Fruit fly (Drosophila melanogaster): ENCODE data around the gene Ibf2.

Gene Ibf2

dm6 chr3R:9245576-9246200 lies 12.6 kb downstream of the Ibf2 start, which contains the start of gene Vps15 (continued):
- peak; percentile 67 for TF ChIP-seq Dad (GFP tag; optimal IDR thresholded peaks at IDR 0.05)
- TF ChIP-seq CG1792 (GFP tag; optimal IDR thresholded peaks at IDR 0.05) = peak; percentile 49
- no peak for TF ChIP-seq emc (GFP tag; optimal IDR thresholded peaks at IDR 0.05)
- TF ChIP-seq pros (GFP tag; optimal IDR thresholded peaks at IDR 0.05) = no peak
- peak; percentile 46 for TF ChIP-seq CG4617 (GFP tag; optimal IDR thresholded peaks at IDR 0.05; ENCODE audit: borderline replicate concordance)
- TF ChIP-seq ssp (GFP tag; IDR thresholded peaks at IDR 0.05) = no peak
- TF ChIP-seq inv (GFP tag; IDR thresholded peaks at IDR 0.05; ENCODE audit: partially characterized antibody) = peak; percentile 66
- TF ChIP-seq CG3163 (GFP tag; optimal IDR thresholded peaks at IDR 0.05) = no peak
- no peak for TF ChIP-seq CG4707 (GFP tag; optimal IDR thresholded peaks at IDR 0.05)
- peak; percentile 73 for TF ChIP-seq B-H2 (GFP tag; optimal IDR thresholded peaks at IDR 0.05)
- TF ChIP-seq ems (GFP tag; optimal IDR thresholded peaks at IDR 0.05) = peak; percentile 77
- peak; percentile 38 for TF ChIP-seq fu2 (GFP tag; optimal IDR thresholded peaks at IDR 0.05)
- TF ChIP-seq BtbVII (GFP tag; optimal IDR thresholded peaks at IDR 0.05) = peak; percentile 42
- TF ChIP-seq Hsf (GFP tag; optimal IDR thresholded peaks at IDR 0.05) = peak; percentile 76
- TF ChIP-seq HLH4C (GFP tag; IDR thresholded peaks at IDR 0.05; ENCODE audit: partially characterized antibody) = peak; percentile 96
- no peak for TF ChIP-seq Poxn (GFP tag; IDR thresholded peaks at IDR 0.05)
- TF ChIP-seq Fer3 (tag; optimal IDR thresholded peaks at IDR 0.05) = peak; percentile 82
- TF ChIP-seq crc (GFP tag; optimal IDR thresholded peaks at IDR 0.05) = peak; percentile 36
- TF ChIP-seq Gug (GFP tag; IDR thresholded peaks at IDR 0.05) = no peak
- TF ChIP-seq Mrtf (GFP tag; IDR thresholded peaks at IDR 0.05) = peak; percentile 33; the same call in 1 of the 3 replicates
- TF ChIP-seq usp (GFP tag; optimal IDR thresholded peaks at IDR 0.05) = no peak
- TF ChIP-seq CG13894 (tag; optimal IDR thresholded peaks at IDR 0.05) = peak; percentile 80
- peak; percentile 15 for TF ChIP-seq Ets65A (GFP tag)
- peak; percentile 43; the same call in 2 of the 3 replicates for TF ChIP-seq B-H1 (GFP tag; IDR thresholded peaks at IDR 0.05)
- peak; percentile 73 for TF ChIP-seq Hmr (GFP tag; optimal IDR thresholded peaks at IDR 0.05)
- TF ChIP-seq fd96Cb (tag; optimal IDR thresholded peaks at IDR 0.05) = peak; percentile 71
- peak; percentile 54 for TF ChIP-seq Oli (tag; optimal IDR thresholded peaks at IDR 0.05)
- peak; percentile 90 for TF ChIP-seq CG2712 (tag; optimal IDR thresholded peaks at IDR 0.05)
- peak; percentile 61 for TF ChIP-seq Taf1 (GFP tag; IDR thresholded peaks at IDR 0.05)
- peak; percentile 51 for TF ChIP-seq Spps (tag; optimal IDR thresholded peaks at IDR 0.05)
- peak; percentile 33 for TF ChIP-seq pnt (GFP tag; optimal IDR thresholded peaks at IDR 0.05)
- no peak for TF ChIP-seq CG8478 (optimal IDR thresholded peaks at IDR 0.05)
- TF ChIP-seq Dp (GFP tag; optimal IDR thresholded peaks at IDR 0.05) = peak; percentile 91
- TF ChIP-seq Dek (tag; optimal IDR thresholded peaks at IDR 0.05) = peak; percentile 75
- no peak for TF ChIP-seq ro (GFP tag; IDR thresholded peaks at IDR 0.05)
- peak; percentile 48 for TF ChIP-seq CG3995 (GFP tag; optimal IDR thresholded peaks at IDR 0.05)
- TF ChIP-seq CG14441 (GFP tag; IDR thresholded peaks at IDR 0.05) = peak; percentile 44
- peak; percentile 66 for TF ChIP-seq maf-S (GFP tag; optimal IDR thresholded peaks at IDR 0.05)
- TF ChIP-seq lola (GFP tag; optimal IDR thresholded peaks at IDR 0.05) = peak in 1 of 3 experiments; percentile 77
- TF ChIP-seq CG18619 (GFP tag; optimal IDR thresholded peaks at IDR 0.05) = peak; percentile 48
- peak; percentile 84 for TF ChIP-seq nerfin-2 (GFP tag; IDR thresholded peaks at IDR 0.05; ENCODE audit: partially characterized antibody)
- TF ChIP-seq CG7271 (tag; optimal IDR thresholded peaks at IDR 0.05) = peak; percentile 71
- no peak for TF ChIP-seq Tbp (GFP tag; optimal IDR thresholded peaks at IDR 0.05)
- no peak for TF ChIP-seq ftz-f1 (GFP tag; optimal IDR thresholded peaks at IDR 0.05)
- peak; percentile 94 for TF ChIP-seq CG2116 (GFP tag; optimal IDR thresholded peaks at IDR 0.05)
- TF ChIP-seq Atf6 (GFP tag; IDR thresholded peaks at IDR 0.05) = peak; percentile 72
- TF ChIP-seq toy (GFP tag; IDR thresholded peaks at IDR 0.05) = no peak
- TF ChIP-seq CG1529 (GFP tag; optimal IDR thresholded peaks at IDR 0.05) = peak; percentile 43
- peak; percentile 1 for TF ChIP-seq shn (GFP tag; optimal IDR thresholded peaks at IDR 0.05)
- TF ChIP-seq CG10366 (GFP tag; IDR thresholded peaks at IDR 0.05) = peak; percentile 60
- TF ChIP-seq CG7786 (GFP tag; optimal IDR thresholded peaks at IDR 0.05) = peak; percentile 44

Measured in whole organism, embryonic.